Fruit fly (Drosophila melanogaster): Measurements from ENCODE around the gene CG32640.
"Not testable (repeated sequence)": the region's sequence is repeated elsewhere in the genome, so short reads cannot be mapped to it uniquely, and the experiment has no call there.

The CG32640 gene

DNA sequence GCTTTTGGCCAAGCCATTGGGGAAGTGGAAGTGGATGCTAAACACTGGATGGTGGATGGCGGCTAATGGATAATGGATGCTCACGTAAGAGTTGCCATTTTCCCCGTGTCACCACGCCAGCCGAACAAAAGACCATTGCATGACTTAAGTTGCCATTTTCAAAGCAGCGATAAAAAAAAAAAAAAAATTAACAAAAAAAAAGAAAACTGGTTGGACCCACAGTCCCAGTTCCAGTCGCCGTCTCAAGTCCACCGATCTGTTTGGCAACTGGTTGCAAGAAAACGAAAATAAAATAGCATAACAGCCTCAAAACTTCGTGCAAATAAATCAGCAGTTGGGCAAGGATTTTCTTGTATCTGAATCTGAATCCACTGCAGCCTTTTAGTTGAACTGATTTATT is 28.7 kb upstream of the CG32640 start:
- TF ChIP-seq gl (tag; optimal IDR thresholded peaks at IDR 0.05) = no peak
- TF ChIP-seq EcR (GFP tag; optimal IDR thresholded peaks at IDR 0.05) = no peak
- 0 out of 2 replicates have a peak, but pooled peaks have one; percentile 34 for TF ChIP-seq CG12605 (GFP tag; IDR thresholded peaks at IDR 0.05)
- TF ChIP-seq CG4496 (GFP tag; IDR thresholded peaks at IDR 0.05) = peak; percentile 28; the same call in 1 of the 3 replicates
- peak; percentile 33; the same call in 1 of the 2 replicates for TF ChIP-seq Ets98B (GFP tag; IDR thresholded peaks at IDR 0.05)
- TF ChIP-seq CG34367 (tag; optimal IDR thresholded peaks at IDR 0.05) = no peak

- peak; percentile 2 for TF ChIP-seq EcR (GFP tag; optimal IDR thresholded peaks at IDR 0.05)
- TF ChIP-seq CG14655 (GFP tag; optimal IDR thresholded peaks at IDR 0.05) = no peak
- no peak for TF ChIP-seq Pif1B (GFP tag; optimal IDR thresholded peaks at IDR 0.05)
- TF ChIP-seq CG8159 (tag; optimal IDR thresholded peaks at IDR 0.05) = no peak
Measured at dm6 chrX:13154783-13155182, 23.0 kb upstream of the CG32640 start, which contains the start of the genes CG4318 and CG4332. TSS of gene CG4318 (minus strand) at chrX:13154924. TSS of gene CG4332 (plus strand) at chrX:13155038.

DNA sequence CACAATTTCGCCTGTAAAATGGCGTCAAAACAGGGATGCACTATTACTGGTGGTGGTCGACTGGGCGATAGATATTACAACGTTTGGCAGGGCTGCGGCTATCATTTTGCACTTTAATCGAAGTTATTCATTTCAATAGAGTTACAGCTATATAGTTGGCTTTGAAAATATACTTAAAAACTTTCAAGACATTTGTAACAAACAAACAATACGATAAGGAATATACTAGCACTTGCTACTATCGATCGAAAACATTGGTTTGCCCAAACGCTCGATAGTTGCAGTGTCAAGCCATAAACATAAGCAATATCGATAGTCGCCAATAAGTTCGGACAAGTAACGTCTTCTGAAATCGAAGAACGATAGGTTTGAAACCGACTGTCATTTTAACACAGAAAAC is 18.3 kb upstream of the CG32640 start, which contains the start of the genes Bap60 and CG12096:
Gene Bap60, minus strand, starts transcription at position 28 of the 400 bp plus-strand sequence.
Gene CG12096, plus strand, starts transcription at position 124 of the 400 bp plus-strand sequence.
- TF ChIP-seq CG8301 (tag; optimal IDR thresholded peaks at IDR 0.05) = no peak
- peak; percentile 77; the same call in 2 of the 3 replicates for TF ChIP-seq fd96Ca (GFP tag; IDR thresholded peaks at IDR 0.05)
- peak; percentile 53 for TF ChIP-seq CG17806 (tag; optimal IDR thresholded peaks at IDR 0.05)
- TF ChIP-seq CG4496 (GFP tag; IDR thresholded peaks at IDR 0.05) = peak; percentile 73; the same call in 2 of the 3 replicates
- TF ChIP-seq CG14655 (GFP tag; optimal IDR thresholded peaks at IDR 0.05) = no peak
- peak; percentile 10 for TF ChIP-seq gl (tag; optimal IDR thresholded peaks at IDR 0.05)
- peak; percentile 54 for TF ChIP-seq CG34367 (tag; optimal IDR thresholded peaks at IDR 0.05)
- TF ChIP-seq CG8159 (tag; optimal IDR thresholded peaks at IDR 0.05) = peak; percentile 68
- TF ChIP-seq CG32121 (GFP tag; IDR thresholded peaks at IDR 0.05) = 0 out of 2 replicates have a peak, but pooled peaks have one; percentile 16
- no peak for TF ChIP-seq Pif1B (GFP tag; optimal IDR thresholded peaks at IDR 0.05)
- TF ChIP-seq CG12605 (GFP tag; IDR thresholded peaks at IDR 0.05) = no peak
- peak; percentile 75 for TF ChIP-seq CG15710 (tag; optimal IDR thresholded peaks at IDR 0.05)
- peak; percentile 43 for TF ChIP-seq CG9948 (tag; optimal IDR thresholded peaks at IDR 0.05)
- peak; percentile 51 for TF ChIP-seq Snoo (tag; optimal IDR thresholded peaks at IDR 0.05)

DNA sequence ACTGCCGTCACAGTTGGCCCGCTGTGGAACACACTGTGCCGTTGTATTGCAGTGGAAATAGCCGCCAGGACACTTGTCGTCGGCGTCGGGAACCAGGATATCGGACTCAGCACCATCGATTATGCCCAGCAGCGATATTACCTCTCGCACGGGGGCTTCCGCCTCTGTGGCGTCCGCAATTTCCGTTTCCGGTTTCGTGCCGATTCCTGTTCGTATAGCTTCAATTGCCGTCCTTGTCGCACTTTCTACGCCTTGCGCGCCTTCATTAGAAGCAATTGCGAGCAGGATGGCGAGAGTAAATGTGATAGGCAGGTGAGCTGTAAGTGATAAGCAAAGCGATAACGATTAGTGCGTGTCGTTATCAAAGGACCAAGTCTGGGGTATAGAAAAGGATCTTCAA is 4.9 kb upstream of the CG32640 start:
- no peak for TF ChIP-seq CG15710 (tag; optimal IDR thresholded peaks at IDR 0.05)
- TF ChIP-seq CG8301 (tag; optimal IDR thresholded peaks at IDR 0.05) = no peak
- TF ChIP-seq CG13204 (GFP tag; optimal IDR thresholded peaks at IDR 0.05) = no peak
- TF ChIP-seq CG10348 (GFP tag; IDR thresholded peaks at IDR 0.05) = no peak

DNA sequence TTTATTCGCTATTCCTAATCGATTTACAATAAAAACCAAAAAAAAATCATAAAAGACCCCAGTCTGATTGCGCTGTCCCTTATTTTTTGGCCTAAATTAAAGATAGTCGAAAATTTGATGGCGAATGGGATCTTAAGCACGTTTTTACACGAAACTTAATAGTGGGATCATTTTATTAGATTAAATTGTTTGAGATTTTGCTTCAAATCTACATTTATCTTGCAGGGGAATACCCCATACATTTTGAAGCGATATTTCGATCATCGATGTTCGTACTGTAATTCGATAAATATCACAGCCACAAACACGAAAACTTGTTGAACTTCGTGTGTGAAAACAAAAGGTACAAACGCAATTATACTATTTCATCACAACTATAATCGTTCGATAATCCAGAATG is 6.4 kb downstream of the CG32640 start, which contains the start of gene CG32641:
Gene CG32641, plus strand, starts transcription at position 301 of the 400 bp plus-strand sequence.
- not testable (repeated sequence) for TF ChIP-seq CG14655 (GFP tag; optimal IDR thresholded peaks at IDR 0.05); CG15710 (tag; optimal IDR thresholded peaks at IDR 0.05); CG17806 (tag; optimal IDR thresholded peaks at IDR 0.05)

DNA sequence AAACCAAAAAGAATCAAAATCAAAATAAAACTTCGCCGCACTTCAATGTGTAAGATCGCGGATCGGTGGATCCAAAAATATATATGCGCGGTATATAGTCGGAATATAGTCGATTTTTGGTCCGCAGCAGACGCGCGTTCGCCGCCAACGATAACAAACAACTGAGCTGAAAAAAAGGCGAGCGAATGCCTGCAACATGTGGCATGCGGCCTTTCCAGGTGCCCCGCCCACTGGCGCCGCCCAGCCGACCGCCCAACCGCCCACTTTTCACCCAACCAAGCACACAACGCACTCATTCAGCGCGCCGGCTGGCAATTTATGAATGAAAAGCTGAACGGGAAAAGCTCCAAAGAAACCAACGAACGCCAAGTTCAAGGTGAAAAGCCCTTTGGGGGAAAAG is 11.2 kb downstream of the CG32640 start, which contains the start of gene Lgr4:
Gene Lgr4, minus strand, starts transcription at position 133 of the 400 bp plus-strand sequence.
- TF ChIP-seq EcR (GFP tag; optimal IDR thresholded peaks at IDR 0.05) (no peak), CG10348 (GFP tag; IDR thresholded peaks at IDR 0.05) (no peak), CG8301 (tag; optimal IDR thresholded peaks at IDR 0.05) (no peak), CG17806 (tag; optimal IDR thresholded peaks at IDR 0.05) (no peak), CG13204 (GFP tag; optimal IDR thresholded peaks at IDR 0.05) (no peak), CG14655 (GFP tag; optimal IDR thresholded peaks at IDR 0.05) (no peak), CG32121 (GFP tag; IDR thresholded peaks at IDR 0.05) (peak; percentile 17; the same call in 1 of the 2 replicates), CG12605 (GFP tag; IDR thresholded peaks at IDR 0.05) (peak; percentile 67), CG9948 (tag; optimal IDR thresholded peaks at IDR 0.05) (no peak), CG8159 (tag; optimal IDR thresholded peaks at IDR 0.05) (no peak), Ets98B (GFP tag; IDR thresholded peaks at IDR 0.05) (no peak)

DNA sequence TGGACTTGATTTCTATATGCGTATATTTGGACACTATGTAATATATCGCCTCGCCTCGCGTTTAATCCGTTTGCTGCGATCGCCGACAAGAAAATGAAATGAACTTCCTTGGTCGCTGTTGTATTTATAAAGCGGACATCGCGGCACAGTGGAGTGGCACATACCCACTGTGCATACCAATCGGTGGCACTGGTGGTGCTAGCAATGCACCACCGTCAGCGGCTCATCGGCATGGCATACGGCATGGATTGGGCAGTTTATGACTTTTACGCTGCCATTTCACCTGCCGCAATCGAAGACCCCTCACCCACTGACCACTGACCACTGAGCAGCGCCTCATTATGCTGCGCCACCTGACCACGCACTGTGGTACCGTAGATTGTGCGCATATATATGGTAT is 14.0 kb downstream of the CG32640 start, which contains the start of gene CG12723:
Gene CG12723, minus strand, starts transcription at position 101 of the 400 bp plus-strand sequence.
- TF ChIP-seq D1 (tag; optimal IDR thresholded peaks at IDR 0.05) (no peak), gl (tag; optimal IDR thresholded peaks at IDR 0.05) (no peak), Ets98B (GFP tag; IDR thresholded peaks at IDR 0.05) (no peak), CG8301 (tag; optimal IDR thresholded peaks at IDR 0.05) (no peak), CG14655 (GFP tag; optimal IDR thresholded peaks at IDR 0.05) (no peak), CG8159 (tag; optimal IDR thresholded peaks at IDR 0.05) (no peak), EcR (GFP tag; optimal IDR thresholded peaks at IDR 0.05) (no peak), CG10348 (GFP tag; IDR thresholded peaks at IDR 0.05) (no peak)

DNA sequence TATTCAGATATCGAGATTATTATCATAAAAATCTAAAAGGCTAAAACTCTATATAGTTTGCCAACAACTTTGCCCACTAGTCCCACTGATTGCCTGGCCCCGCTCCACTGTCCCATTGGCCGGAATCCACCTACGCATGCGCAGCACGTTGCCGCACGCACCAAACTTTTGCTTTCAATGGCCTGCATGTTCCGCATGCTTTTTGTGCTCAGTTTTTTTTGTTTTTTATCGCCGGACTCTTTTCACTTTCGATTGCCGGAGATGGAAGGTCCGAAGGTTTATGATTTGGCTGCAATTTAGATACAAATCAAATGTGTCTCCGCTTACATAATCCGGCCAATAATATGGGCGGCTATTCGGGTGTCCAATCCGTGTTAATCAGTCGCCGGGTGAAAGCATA is 14.4 kb downstream of the CG32640 start:
- TF ChIP-seq CG32121 (GFP tag; IDR thresholded peaks at IDR 0.05) (no peak), CG12605 (GFP tag; IDR thresholded peaks at IDR 0.05) (no peak), Snoo (tag; optimal IDR thresholded peaks at IDR 0.05) (no peak), CG15710 (tag; optimal IDR thresholded peaks at IDR 0.05) (no peak), CG8301 (tag; optimal IDR thresholded peaks at IDR 0.05) (no peak), Pif1B (GFP tag; optimal IDR thresholded peaks at IDR 0.05) (no peak), CG4496 (GFP tag; IDR thresholded peaks at IDR 0.05) (no peak), CG10348 (GFP tag; IDR thresholded peaks at IDR 0.05) (no peak), CG9948 (tag; optimal IDR thresholded peaks at IDR 0.05) (no peak), Pif1A (GFP tag; optimal IDR thresholded peaks at IDR 0.05) (no peak), CG13204 (GFP tag; optimal IDR thresholded peaks at IDR 0.05) (no peak), CG14655 (GFP tag; optimal IDR thresholded peaks at IDR 0.05) (no peak)
